Worm (Caenorhabditis elegans): ENCODE measurements around the gene clp-1.

clp-1 gene

DNA sequence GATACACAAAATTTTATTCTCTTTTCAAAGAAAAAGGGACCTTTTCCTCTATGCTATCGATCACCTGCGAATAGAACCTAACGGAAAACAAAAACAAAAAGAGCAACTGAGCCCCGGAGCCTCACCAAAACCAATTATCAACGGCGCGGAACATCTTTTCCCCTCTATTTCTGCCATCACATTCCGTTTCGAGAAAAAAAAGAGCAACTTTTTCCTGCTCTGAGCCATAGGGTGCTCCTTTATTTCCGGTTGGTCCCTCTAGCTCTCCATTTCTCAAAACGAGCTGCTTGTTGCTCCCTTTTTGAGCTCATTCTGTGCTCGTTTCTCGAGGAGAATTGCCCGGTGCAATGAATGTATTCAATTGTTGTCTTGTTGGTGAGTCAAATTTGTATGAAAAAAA lies at the start of gene clp-1:
clp-1 (plus strand) TSS at position 301 of the 400 bp plus-strand sequence.
- TF ChIP-seq ceh-13 (GFP tag; optimal IDR thresholded peaks at IDR 0.05) (no peak), hmg-4 (GFP tag; optimal IDR thresholded peaks at IDR 0.05) (no peak), flt-1 (GFP tag; IDR thresholded peaks at IDR 0.05) (no peak), hnd-1 (tag; optimal IDR thresholded peaks at IDR 0.05) (no peak), pes-1 (GFP tag; IDR thresholded peaks at IDR 0.05) (no peak), ets-7 (tag; optimal IDR thresholded peaks at IDR 0.05) (no peak), scrt-1 (GFP tag; IDR thresholded peaks at IDR 0.05) (no peak), hmbx-1 (tag; optimal IDR thresholded peaks at IDR 0.05) (no peak), aly-1 (tag; optimal IDR thresholded peaks at IDR 0.05) (no peak), sea-1 (GFP tag; conservative IDR thresholded peaks at IDR 0.05) (no peak)

DNA sequence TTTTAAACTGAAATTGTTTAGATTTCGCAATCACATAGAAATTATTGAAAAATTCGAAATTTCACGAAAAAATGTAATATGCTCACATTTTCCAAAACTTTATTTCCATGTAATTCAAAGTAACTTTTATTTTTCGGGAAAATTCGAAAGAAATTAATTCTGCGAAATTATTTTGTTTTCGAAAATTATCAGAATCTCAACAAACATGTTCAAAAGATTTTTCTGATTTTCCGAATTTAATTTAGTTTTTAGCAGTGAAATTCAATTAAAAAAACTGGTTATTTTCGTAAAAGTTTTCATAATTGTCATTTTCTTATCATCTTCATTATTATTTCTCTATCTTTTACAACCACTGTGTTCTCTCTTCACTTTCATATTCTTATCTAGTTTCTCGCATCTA lies 46.5 kb upstream of the clp-1 start, which contains the start of gene ran-2:
ran-2 (plus strand) TSS at position 301 of the 400 bp plus-strand sequence.
- TF ChIP-seq tra-4 (tag; optimal IDR thresholded peaks at IDR 0.05) (no peak), ceh-36 (tag; optimal IDR thresholded peaks at IDR 0.05) (no peak), tbx-37 (GFP tag; conservative IDR thresholded peaks at IDR 0.05) (no peak), pes-1 (GFP tag; IDR thresholded peaks at IDR 0.05) (no peak), ama-1 (optimal IDR thresholded peaks at IDR 0.05) (no peak), B0310.2 (tag; optimal IDR thresholded peaks at IDR 0.05) (no peak), F13C5.2 (tag; optimal IDR thresholded peaks at IDR 0.05) (no peak), flt-1 (GFP tag; IDR thresholded peaks at IDR 0.05) (no peak), hnd-1 (tag; optimal IDR thresholded peaks at IDR 0.05) (no peak)

DNA sequence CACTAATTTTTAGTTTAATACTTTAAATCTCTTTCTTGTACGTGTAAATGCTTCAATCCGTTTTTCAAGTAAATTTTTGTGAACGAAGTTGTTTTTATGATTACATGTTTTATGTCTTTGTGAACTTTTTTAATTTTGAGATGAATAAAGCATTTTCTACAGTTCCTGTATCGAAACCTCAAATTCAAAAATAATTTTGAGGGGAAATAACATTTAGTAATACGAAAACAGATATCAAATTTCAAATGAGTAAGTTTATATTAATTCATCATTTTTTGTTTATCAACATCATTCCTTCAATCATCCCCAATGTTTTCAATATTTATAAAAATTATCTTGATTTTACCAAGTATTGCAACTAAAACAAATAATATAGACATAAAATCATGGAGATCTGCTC lies 42.2 kb upstream of the clp-1 start, which contains the start of gene C29E4.10:
C29E4.10 (plus strand) TSS at position 301 of the 400 bp plus-strand sequence.
- TF ChIP-seq F13C5.2 (tag; optimal IDR thresholded peaks at IDR 0.05) (no peak), ceh-36 (tag; optimal IDR thresholded peaks at IDR 0.05) (no peak), sea-1 (GFP tag; conservative IDR thresholded peaks at IDR 0.05) (no peak), ets-7 (tag; optimal IDR thresholded peaks at IDR 0.05) (no peak), hnd-1 (tag; optimal IDR thresholded peaks at IDR 0.05) (no peak), ceh-13 (GFP tag; optimal IDR thresholded peaks at IDR 0.05) (no peak), tbx-37 (GFP tag; conservative IDR thresholded peaks at IDR 0.05) (no peak), pes-1 (GFP tag; IDR thresholded peaks at IDR 0.05) (no peak), ama-1 (optimal IDR thresholded peaks at IDR 0.05) (no peak), flt-1 (GFP tag; IDR thresholded peaks at IDR 0.05) (no peak), B0310.2 (tag; optimal IDR thresholded peaks at IDR 0.05) (no peak), scrt-1 (GFP tag; IDR thresholded peaks at IDR 0.05) (no peak), tra-4 (tag; optimal IDR thresholded peaks at IDR 0.05) (no peak), tbx-11 (GFP tag; IDR thresholded peaks at IDR 0.05) (no peak), aly-1 (tag; optimal IDR thresholded peaks at IDR 0.05) (no peak), hmbx-1 (tag; optimal IDR thresholded peaks at IDR 0.05) (no peak), hmg-4 (GFP tag; optimal IDR thresholded peaks at IDR 0.05) (no peak)

DNA sequence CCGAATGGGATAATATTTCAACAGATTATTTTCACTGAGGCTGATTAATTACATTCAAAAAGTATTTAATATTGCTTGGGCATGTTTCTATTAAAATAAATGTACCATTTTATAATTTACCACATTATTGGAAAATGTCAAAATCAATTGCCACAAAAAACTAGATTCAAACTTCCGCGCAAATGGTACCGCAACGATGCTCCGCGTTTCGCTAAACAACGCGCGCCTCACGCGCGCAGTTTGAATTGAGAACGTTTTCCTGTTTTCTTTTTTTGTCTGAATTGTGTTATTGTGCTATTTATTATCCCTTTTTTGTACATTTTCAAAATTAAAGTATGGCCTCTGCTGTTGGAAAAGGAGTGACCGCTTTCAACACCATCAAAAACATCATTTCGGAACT lies 38.9 kb upstream of the clp-1 start, which contains the start of gene C29E4.12:
C29E4.12 (plus strand) TSS at position 333 of the 400 bp plus-strand sequence.
- TF ChIP-seq F13C5.2 (tag; optimal IDR thresholded peaks at IDR 0.05): no peak

DNA sequence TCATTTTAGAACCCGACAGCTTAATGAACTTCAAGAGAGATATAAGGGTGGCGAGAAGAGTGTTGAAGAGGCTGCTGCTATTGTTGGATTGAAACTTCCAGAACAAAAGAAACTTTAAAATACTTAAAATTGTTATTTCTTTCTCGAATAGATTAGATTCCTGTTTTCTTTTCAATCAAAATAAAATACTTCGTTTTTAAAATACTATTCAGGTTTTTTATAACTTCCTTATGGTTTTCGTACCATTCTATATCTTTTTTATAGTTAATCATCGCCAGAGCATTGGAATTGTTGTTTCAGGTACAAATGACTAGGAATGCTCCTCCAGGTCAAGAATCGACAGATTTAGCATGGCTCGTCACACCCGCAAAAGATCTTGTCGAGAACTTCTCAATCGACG lies 38.3 kb upstream of the clp-1 start, which contains the start of gene kle-2:
kle-2 (plus strand) TSS at position 301 of the 400 bp plus-strand sequence.
- TF ChIP-seq tbx-37 (GFP tag; conservative IDR thresholded peaks at IDR 0.05) (no peak), ceh-13 (GFP tag; optimal IDR thresholded peaks at IDR 0.05) (no peak), pes-1 (GFP tag; IDR thresholded peaks at IDR 0.05) (no peak), hnd-1 (tag; optimal IDR thresholded peaks at IDR 0.05) (no peak), F13C5.2 (tag; optimal IDR thresholded peaks at IDR 0.05) (no peak), hmg-4 (GFP tag; optimal IDR thresholded peaks at IDR 0.05) (no peak), ama-1 (optimal IDR thresholded peaks at IDR 0.05) (no peak), ets-7 (tag; optimal IDR thresholded peaks at IDR 0.05) (no peak), tra-4 (tag; optimal IDR thresholded peaks at IDR 0.05) (no peak), aly-1 (tag; optimal IDR thresholded peaks at IDR 0.05) (no peak), sea-1 (GFP tag; conservative IDR thresholded peaks at IDR 0.05) (no peak)

DNA sequence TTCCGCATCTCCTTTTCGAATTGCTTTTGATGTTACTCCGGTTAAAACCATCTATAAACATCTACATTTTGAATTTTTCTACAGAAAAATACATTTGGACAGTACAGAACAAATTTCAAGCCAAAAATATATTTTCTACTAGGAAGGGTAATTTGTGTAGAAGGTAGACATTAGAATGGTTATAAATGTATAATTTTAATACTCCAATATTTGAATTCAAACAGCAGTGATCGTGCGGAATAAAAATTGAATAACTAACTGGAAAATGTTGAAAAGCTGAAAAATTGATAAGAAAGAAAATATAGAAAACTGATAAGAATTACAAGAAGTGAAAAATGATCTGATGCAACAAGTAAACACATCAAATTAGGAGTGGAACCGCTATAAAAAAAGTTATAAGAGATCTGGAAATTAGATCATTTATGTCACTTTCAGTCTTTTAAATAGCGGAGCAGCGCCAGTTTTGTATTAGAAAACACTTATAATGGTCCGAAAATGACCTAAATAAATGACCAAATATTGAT lies 32.7 kb upstream of the clp-1 start, which contains the start of gene gsto-1:
gsto-1 (minus strand) TSS at position 51 of the 524 bp plus-strand sequence.
- no peak for TF ChIP-seq aly-1 (tag; optimal IDR thresholded peaks at IDR 0.05)
- no peak for TF ChIP-seq ama-1 (optimal IDR thresholded peaks at IDR 0.05)
- no peak for TF ChIP-seq flt-1 (GFP tag; IDR thresholded peaks at IDR 0.05)
- no peak for TF ChIP-seq sea-1 (GFP tag; conservative IDR thresholded peaks at IDR 0.05)
- TF ChIP-seq ets-7 (tag; optimal IDR thresholded peaks at IDR 0.05): no peak

DNA sequence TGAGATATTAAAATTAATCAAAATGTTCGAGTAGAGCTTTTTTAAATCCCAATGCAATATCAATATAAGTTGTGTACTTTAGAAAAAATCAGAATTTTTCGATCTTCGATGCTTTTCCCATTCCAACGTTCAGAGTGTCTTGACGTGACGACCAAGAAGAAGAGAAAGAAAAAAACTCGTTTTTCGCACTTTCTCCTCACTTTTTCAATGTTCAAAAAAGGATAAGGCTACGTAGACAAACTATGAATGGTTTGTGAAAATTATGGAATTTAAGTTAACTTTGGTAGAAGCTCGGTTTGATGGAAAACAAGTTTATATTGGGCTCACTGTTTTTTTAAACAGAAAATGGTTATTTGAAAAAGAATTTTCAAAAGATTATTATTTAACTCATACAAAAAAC lies 32.1 kb upstream of the clp-1 start:
- TF ChIP-seq B0310.2 (tag; optimal IDR thresholded peaks at IDR 0.05) (no peak), hmbx-1 (tag; optimal IDR thresholded peaks at IDR 0.05) (no peak), ama-1 (optimal IDR thresholded peaks at IDR 0.05) (no peak), tbx-37 (GFP tag; conservative IDR thresholded peaks at IDR 0.05) (no peak)

DNA sequence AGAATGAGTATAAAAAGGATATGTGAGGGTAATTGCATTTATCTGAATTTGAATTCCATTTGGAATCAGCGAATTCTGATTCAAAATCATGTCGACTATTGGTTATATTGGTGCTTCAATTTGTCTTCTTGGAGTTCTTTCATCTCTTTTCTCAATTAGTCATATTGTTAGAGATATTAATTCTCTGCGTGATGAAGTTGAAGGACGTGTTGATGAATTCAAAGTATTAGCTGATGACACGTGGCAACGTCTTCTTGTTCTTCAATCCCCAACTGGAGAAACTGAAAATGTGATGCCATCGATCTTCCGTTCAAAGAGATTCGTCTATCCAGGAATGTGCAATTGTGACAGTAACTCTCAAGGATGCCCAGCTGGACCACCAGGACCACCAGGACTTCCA lies 31.0 kb upstream of the clp-1 start, which contains the start of gene col-90:
col-90 (plus strand) TSS at position 37 of the 400 bp plus-strand sequence.
- TF ChIP-seq ceh-36 (tag; optimal IDR thresholded peaks at IDR 0.05) (no peak), sea-1 (GFP tag; conservative IDR thresholded peaks at IDR 0.05) (no peak), ama-1 (optimal IDR thresholded peaks at IDR 0.05) (no peak), F13C5.2 (tag; optimal IDR thresholded peaks at IDR 0.05) (no peak), aly-1 (tag; optimal IDR thresholded peaks at IDR 0.05) (no peak), ets-7 (tag; optimal IDR thresholded peaks at IDR 0.05) (no peak), flt-1 (GFP tag; IDR thresholded peaks at IDR 0.05) (no peak), tra-4 (tag; optimal IDR thresholded peaks at IDR 0.05) (no peak), hnd-1 (tag; optimal IDR thresholded peaks at IDR 0.05) (no peak), scrt-1 (GFP tag; IDR thresholded peaks at IDR 0.05) (no peak), tbx-37 (GFP tag; conservative IDR thresholded peaks at IDR 0.05) (no peak), ceh-13 (GFP tag; optimal IDR thresholded peaks at IDR 0.05) (no peak), tbx-11 (GFP tag; IDR thresholded peaks at IDR 0.05) (no peak)
